Worm (Caenorhabditis elegans) whole organism, L2 larva: ENCODE results near the gene col-123.

Source experiments
- F13H6.1 ChIP-seq: sonication (generic microtip); optimal IDR thresholded peaks from 2 replicates; lab custom pipeline; 2016; ENCODE audit warnings: missing genetic modification characterization, missing compliant biosample characterization
- blmp-1 ChIP-seq: sonication (generic microtip); optimal IDR thresholded peaks from 2 replicates; lab custom pipeline; 2017; ENCODE audit warnings: missing genetic modification characterization, mild to moderate bottlenecking, missing compliant biosample characterization, antibody characterized with exemption, moderate library complexity; ENCODE audit not compliant: insufficient read depth
- lin-11 ChIP-seq: fragments of 150-350 bp; sonication (generic microtip); optimal IDR thresholded peaks from 2 replicates; lab custom pipeline; 2014; ENCODE audit warnings: missing biosample characterization, missing genetic modification characterization, inconsistent platforms, mixed read lengths
- mdl-1 ChIP-seq, 2 experiments: fragments of 150-350 bp in 1 of 2; sonication (generic microtip) in 1 of 2; optimal IDR thresholded peaks; 2 replicates each; lab custom pipeline; 2017; ENCODE audit warnings: missing biosample characterization in 2 of 2, missing genetic modification characterization in 2 of 2
- nhr-237 ChIP-seq: fragments of 150-350 bp; optimal IDR thresholded peaks from 2 replicates; lab custom pipeline; 2014; ENCODE audit warnings: missing biosample characterization, missing genetic modification characterization
- nhr-25 ChIP-seq: fragments of 150-350 bp; sonication (generic microtip); optimal IDR thresholded peaks from 3 replicates; lab custom pipeline; 2014; ENCODE audit warnings: missing biosample characterization, missing genetic modification characterization
- nhr-6 ChIP-seq: fragments of 150-350 bp; optimal IDR thresholded peaks from 2 replicates; lab custom pipeline; 2014; ENCODE audit warnings: missing biosample characterization, missing genetic modification characterization
- snpc-4 ChIP-seq: fragments of 150-350 bp; optimal IDR thresholded peaks from 2 replicates; lab custom pipeline; 2014; ENCODE audit warnings: missing biosample characterization, missing genetic modification characterization
- ztf-4 ChIP-seq: fragments of 150-350 bp; optimal IDR thresholded peaks from 2 replicates; lab custom pipeline; 2014; ENCODE audit warnings: missing biosample characterization, missing genetic modification characterization

ce11 chrIV:9840984-9841590, 19.4 kb downstream of the col-123 start, which contains the start of the genes kin-24 and msp-56:
- no peak for TF ChIP-seq snpc-4 (tag; lab: Kevin White, UChicago)
- no peak for TF ChIP-seq nhr-237 (tag; lab: Kevin White, UChicago)
- TF ChIP-seq nhr-6 (tag; lab: Kevin White, UChicago) = no peak
- TF ChIP-seq nhr-25 = no peak
- TF ChIP-seq blmp-1 = no peak
- no peak for TF ChIP-seq ztf-4 (tag; lab: Kevin White, UChicago)
- TF ChIP-seq lin-11 (tag; lab: Kevin White, UChicago) = no peak
- no peak for TF ChIP-seq F13H6.1 (tag; lab: Kevin White, UChicago)
- TF ChIP-seq mdl-1 (tag; optimal IDR thresholded peaks at IDR 0.05; lab: Kevin White, UChicago) = no peak
